Fruit fly (Drosophila melanogaster) whole organism, embryonic: ENCODE results near the gene CG7406.
A peak's percentile ranks its signal among the peaks of the same experiment; 100 is the strongest.

Experiments used
- B-H1 ChIP-seq: fragments of 200-800 bp; sonication (Bioruptor generic); IDR thresholded peaks from 3 replicates; pipeline ENCODE4 v1.3.6; 2022; ENCODE audit warnings: missing biosample characterization, missing genetic modification characterization
- CG10462 ChIP-seq: fragments of 200-800 bp; sonication (Bioruptor generic); optimal IDR thresholded peaks from 2 replicates; lab custom pipeline; 2016; ENCODE audit warnings: missing biosample characterization, missing genetic modification characterization
- CG11695 ChIP-seq: fragments of 200-800 bp; sonication (Bioruptor generic); IDR thresholded peaks from 3 replicates; pipeline ENCODE4 v1.3.6; 2022; ENCODE audit warnings: missing biosample characterization, missing genetic modification characterization
- CG12236 ChIP-seq: fragments of 200-800 bp; sonication (Bioruptor generic); optimal IDR thresholded peaks from 2 replicates; lab custom pipeline; 2016; ENCODE audit warnings: missing biosample characterization, missing genetic modification characterization
- CG13296 ChIP-seq: fragments of 200-800 bp; sonication (Bioruptor generic); optimal IDR thresholded peaks from 3 replicates; lab custom pipeline; 2018; ENCODE audit warnings: missing biosample characterization, mild to moderate bottlenecking, missing genetic modification characterization
- CG14014 ChIP-seq: fragments of 200-800 bp; sonication (Bioruptor generic); IDR thresholded peaks from 2 replicates; pipeline ENCODE4 v1.3.6; 2022; ENCODE audit warnings: missing biosample characterization, missing genetic modification characterization
- CG16779 ChIP-seq: fragments of 200-800 bp; sonication (Bioruptor generic); IDR thresholded peaks from 2 replicates; pipeline ENCODE4 v1.3.6; 2022; ENCODE audit warnings: missing biosample characterization, missing genetic modification characterization
- CG16813 ChIP-seq: fragments of 200-800 bp; sonication (Bioruptor generic); IDR thresholded peaks from 3 replicates; pipeline ENCODE4 v1.3.6; 2022; ENCODE audit warnings: missing biosample characterization, missing genetic modification characterization; ENCODE audit not compliant: partially characterized antibody
- CG17385 ChIP-seq: fragments of 200-800 bp; sonication (Bioruptor generic); optimal IDR thresholded peaks from 3 replicates; lab custom pipeline; 2018; ENCODE audit warnings: missing biosample characterization, mild to moderate bottlenecking, missing genetic modification characterization
- CG18476 ChIP-seq: fragments of 200-800 bp; sonication (Bioruptor generic); optimal IDR thresholded peaks from 2 replicates; lab custom pipeline; 2016; ENCODE audit warnings: missing biosample characterization, mild to moderate bottlenecking, missing genetic modification characterization
- CG2202 ChIP-seq: fragments of 200-800 bp; sonication (Bioruptor generic); optimal IDR thresholded peaks from 2 replicates; lab custom pipeline; 2018; ENCODE audit warnings: missing biosample characterization, mild to moderate bottlenecking, missing genetic modification characterization
- CG30020 ChIP-seq: fragments of 200-800 bp; optimal IDR thresholded peaks from 2 replicates; lab custom pipeline; 2019; ENCODE audit warnings: missing biosample characterization, mild to moderate bottlenecking, missing genetic modification characterization, moderate library complexity
- CG30403 ChIP-seq: fragments of 200-800 bp; sonication (Bioruptor generic); optimal IDR thresholded peaks from 3 replicates; lab custom pipeline; 2016; ENCODE audit warnings: missing biosample characterization, missing genetic modification characterization
- CG30431 ChIP-seq: fragments of 200-800 bp; sonication (Bioruptor generic); optimal IDR thresholded peaks from 2 replicates; lab custom pipeline; 2017; ENCODE audit warnings: missing biosample characterization, missing genetic modification characterization
- CG31365 ChIP-seq: fragments of 200-800 bp; sonication (Bioruptor generic); optimal IDR thresholded peaks from 2 replicates; lab custom pipeline; 2018; ENCODE audit warnings: missing biosample characterization, mild to moderate bottlenecking, missing genetic modification characterization
- CG31441 ChIP-seq: fragments of 200-800 bp; sonication (Bioruptor generic); IDR thresholded peaks from 2 replicates; pipeline ENCODE4 v1.3.6; 2022; ENCODE audit warnings: missing biosample characterization, missing genetic modification characterization
- CG33557 ChIP-seq: fragments of 200-800 bp; sonication (Bioruptor generic); optimal IDR thresholded peaks from 2 replicates; lab custom pipeline; 2019; ENCODE audit warnings: missing biosample characterization, mild to moderate bottlenecking, missing genetic modification characterization, moderate library complexity
- CG34376 ChIP-seq: fragments of 200-800 bp; sonication (Bioruptor generic); optimal IDR thresholded peaks from 2 replicates; lab custom pipeline; 2018; ENCODE audit warnings: missing biosample characterization, mild to moderate bottlenecking, missing genetic modification characterization
- CG4360 ChIP-seq: fragments of 200-800 bp; sonication (Bioruptor generic); IDR thresholded peaks from 2 replicates; pipeline ENCODE4 v1.3.6; 2022; ENCODE audit warnings: missing biosample characterization, missing genetic modification characterization
- CG4854 ChIP-seq: fragments of 200-800 bp; sonication (Bioruptor generic); optimal IDR thresholded peaks from 2 replicates; lab custom pipeline; 2016; ENCODE audit warnings: missing biosample characterization, missing genetic modification characterization, inconsistent platforms
- CG7963 ChIP-seq: fragments of 200-800 bp; sonication (Bioruptor generic); IDR thresholded peaks from 3 replicates; pipeline ENCODE4 v1.3.6; 2022; ENCODE audit warnings: missing biosample characterization, missing genetic modification characterization; ENCODE audit not compliant: partially characterized antibody
- CG8478 ChIP-seq: fragments of >200 bp; optimal IDR thresholded peaks from 2 replicates; lab custom pipeline; 2018
- CG9437 ChIP-seq: fragments of 200-800 bp; sonication (Bioruptor generic); optimal IDR thresholded peaks from 2 replicates; lab custom pipeline; 2018; ENCODE audit warnings: missing biosample characterization, mild to moderate bottlenecking, missing genetic modification characterization
- Dip2 ChIP-seq: fragments of 200-800 bp; sonication (Bioruptor generic); IDR thresholded peaks from 2 replicates; pipeline ENCODE4 v1.3.6; 2022; ENCODE audit warnings: missing biosample characterization, missing genetic modification characterization
- Hand ChIP-seq: fragments of 200-800 bp; sonication (Bioruptor generic); optimal IDR thresholded peaks from 2 replicates; lab custom pipeline; 2017; ENCODE audit warnings: mild to moderate bottlenecking, missing biosample characterization, missing genetic modification reagents, missing genetic modification characterization
- Hr3 ChIP-seq: fragments of 200-800 bp; sonication (Bioruptor generic); optimal IDR thresholded peaks from 3 replicates; lab custom pipeline; 2016; ENCODE audit warnings: missing biosample characterization, missing genetic modification characterization
- MTF-1 ChIP-seq: fragments of 200-800 bp; sonication (Bioruptor generic); optimal IDR thresholded peaks from 2 replicates; lab custom pipeline; 2018; ENCODE audit warnings: missing biosample characterization, mild to moderate bottlenecking, missing genetic modification characterization, borderline replicate concordance
- Max ChIP-seq: fragments of 200-800 bp; sonication (Bioruptor generic); optimal IDR thresholded peaks from 2 replicates; lab custom pipeline; 2016; ENCODE audit warnings: missing biosample characterization, mild to moderate bottlenecking, missing genetic modification characterization
- Oli ChIP-seq: fragments of 200-800 bp; sonication (Bioruptor generic); optimal IDR thresholded peaks from 2 replicates; lab custom pipeline; 2018; ENCODE audit warnings: missing biosample characterization, mild to moderate bottlenecking, missing genetic modification characterization, moderate library complexity
- Ptx1 ChIP-seq: fragments of 200-800 bp; sonication (Bioruptor generic); IDR thresholded peaks from 2 replicates; pipeline ENCODE4 v1.3.6; 2022; ENCODE audit warnings: missing biosample characterization, missing genetic modification characterization
- Rfx ChIP-seq: fragments of 200-800 bp; sonication (Bioruptor generic); IDR thresholded peaks from 2 replicates; pipeline ENCODE4 v1.3.6; 2022; ENCODE audit warnings: missing biosample characterization, missing genetic modification characterization
- Scr ChIP-seq: fragments of 200-800 bp; sonication (Bioruptor generic); IDR thresholded peaks from 2 replicates; pipeline ENCODE4 v1.3.6; 2022; ENCODE audit warnings: missing biosample characterization, missing genetic modification characterization; ENCODE audit not compliant: partially characterized antibody
- ara ChIP-seq: fragments of 200-800 bp; sonication (Bioruptor generic); IDR thresholded peaks from 2 replicates; pipeline ENCODE4 v1.3.6; 2022; ENCODE audit warnings: missing biosample characterization, missing genetic modification characterization
- ems ChIP-seq: fragments of 200-800 bp; sonication (Bioruptor generic); optimal IDR thresholded peaks from 3 replicates; lab custom pipeline; 2016; ENCODE audit warnings: missing biosample characterization, missing genetic modification characterization
- eve ChIP-seq, 2 experiments: fragments of >200 bp; optimal IDR thresholded peaks; 2 replicates each; lab custom pipeline; 2017; ENCODE audit warnings: missing biosample characterization in 2 of 2, missing genetic modification characterization in 2 of 2
- fru ChIP-seq: fragments of >200 bp; optimal IDR thresholded peaks from 2 replicates; lab custom pipeline; 2017
- ftz-f1 ChIP-seq: fragments of 200-800 bp; sonication (Bioruptor generic); optimal IDR thresholded peaks from 2 replicates; lab custom pipeline; 2016; ENCODE audit warnings: missing biosample characterization, missing genetic modification characterization
- gce ChIP-seq: fragments of 200-800 bp; sonication (Bioruptor generic); IDR thresholded peaks from 3 replicates; pipeline ENCODE4 v1.3.6; 2022; ENCODE audit warnings: missing biosample characterization, missing genetic modification characterization
- hbn ChIP-seq: fragments of 200-800 bp; sonication (Bioruptor generic); IDR thresholded peaks from 2 replicates; pipeline ENCODE4 v1.3.6; 2022; ENCODE audit warnings: missing biosample characterization, missing genetic modification characterization; ENCODE audit not compliant: partially characterized antibody
- jigr1 ChIP-seq: fragments of 200-800 bp; sonication (Bioruptor generic); IDR thresholded peaks from 3 replicates; pipeline ENCODE4 v1.3.6; 2022; ENCODE audit warnings: missing biosample characterization, missing genetic modification characterization
- p53 ChIP-seq: fragments of 200-800 bp; sonication (Bioruptor generic); optimal IDR thresholded peaks from 2 replicates; lab custom pipeline; 2016; ENCODE audit warnings: missing biosample characterization, missing genetic modification characterization
- pb ChIP-seq: fragments of 200-800 bp; sonication (Bioruptor generic); optimal IDR thresholded peaks from 3 replicates; lab custom pipeline; 2016; ENCODE audit warnings: missing biosample characterization, missing genetic modification characterization
- pum ChIP-seq: fragments of 200-800 bp; sonication (Bioruptor generic); optimal IDR thresholded peaks from 2 replicates; lab custom pipeline; 2016; ENCODE audit warnings: missing biosample characterization, missing genetic modification characterization
- ranshi ChIP-seq: fragments of 200-800 bp; sonication (Bioruptor generic); IDR thresholded peaks from 2 replicates; pipeline ENCODE4 v1.3.6; 2022; ENCODE audit warnings: missing biosample characterization, missing genetic modification characterization
- repo ChIP-seq: fragments of 200-800 bp; sonication (Bioruptor generic); optimal IDR thresholded peaks from 2 replicates; lab custom pipeline; 2016; ENCODE audit warnings: missing biosample characterization, missing genetic modification characterization
- sim ChIP-seq: fragments of 200-800 bp; sonication (Bioruptor generic); IDR thresholded peaks from 2 replicates; pipeline ENCODE4 v1.3.6; 2022; ENCODE audit warnings: missing biosample characterization, missing genetic modification characterization
- slp2 ChIP-seq: fragments of 200-800 bp; sonication (Bioruptor generic); optimal IDR thresholded peaks from 2 replicates; lab custom pipeline; 2016; ENCODE audit warnings: missing biosample characterization, missing genetic modification characterization
- sob ChIP-seq: fragments of 200-800 bp; sonication (Bioruptor generic); IDR thresholded peaks from 2 replicates; pipeline ENCODE4 v1.3.6; 2022; ENCODE audit warnings: missing biosample characterization, missing genetic modification characterization
- ttk ChIP-seq: fragments of 200-800 bp; sonication (Bioruptor generic); IDR thresholded peaks from 2 replicates; pipeline ENCODE4 v2.1.2; 2022; ENCODE audit warnings: missing biosample characterization, missing genetic modification characterization
- unpg ChIP-seq: fragments of 200-800 bp; sonication (Bioruptor generic); optimal IDR thresholded peaks from 3 replicates; lab custom pipeline; 2018; ENCODE audit warnings: missing biosample characterization, mild to moderate bottlenecking, missing genetic modification characterization, moderate library complexity
- wor ChIP-seq: fragments of 200-800 bp; sonication (Bioruptor generic); IDR thresholded peaks from 2 replicates; pipeline ENCODE4 v1.3.6; 2022; ENCODE audit warnings: missing biosample characterization, missing genetic modification characterization
- zfh2 ChIP-seq: fragments of 200-800 bp; sonication (Bioruptor generic); optimal IDR thresholded peaks from 2 replicates; lab custom pipeline; 2016; ENCODE audit warnings: missing biosample characterization, missing genetic modification characterization

Gene CG7406

dm6 chrX:19106842-19107557 is 29.5 kb downstream of the CG7406 start (continued):
- TF ChIP-seq gce (GFP tag; lab: Robert Waterston, UW) (no peak), CG11695 (no peak), CG31365 (no peak), CG10462 (GFP tag; lab: Kevin White, UChicago) (no peak), CG30431 (no peak), ttk (GFP tag; lab: Robert Waterston, UW) (no peak), CG12236 (GFP tag; lab: Kevin White, UChicago) (no peak), ara (GFP tag; lab: Robert Waterston, UW) (no peak), CG9437 (GFP tag; lab: Kevin White, UChicago) (peak; percentile 38), unpg (GFP tag; lab: Kevin White, UChicago) (peak; percentile 38), MTF-1 (no peak), slp2 (GFP tag; lab: Kevin White, UChicago) (no peak), ftz-f1 (GFP tag; lab: Kevin White, UChicago) (no peak), repo (GFP tag; lab: Kevin White, UChicago) (no peak), Hr3 (GFP tag; lab: Kevin White, UChicago) (peak; percentile 31), zfh2 (GFP tag; lab: Kevin White, UChicago) (no peak), Dip2 (GFP tag; lab: Robert Waterston, UW) (no peak), hbn (GFP tag; lab: Robert Waterston, UW) (no peak), CG31441 (GFP tag; lab: Robert Waterston, UW) (peak; percentile 39; the same call in 1 of the 2 replicates), CG16813 (GFP tag; lab: Robert Waterston, UW) (no peak), Oli (tag; lab: Kevin White, UChicago) (peak; percentile 59), eve (GFP tag; optimal IDR thresholded peaks at IDR 0.05; lab: Kevin White, UChicago) (peak in 1 of 2 experiments; percentile 78), B-H1 (GFP tag; lab: Robert Waterston, UW) (no peak), CG33557 (GFP tag; lab: Kevin White, UChicago) (no peak), CG16779 (GFP tag; lab: Robert Waterston, UW) (no peak), CG4854 (GFP tag; lab: Kevin White, UChicago) (no peak), ranshi (GFP tag; lab: Robert Waterston, UW) (no peak), Scr (no peak), CG30403 (peak; percentile 52), sob (GFP tag; lab: Robert Waterston, UW) (peak; percentile 11; the same call in 1 of the 2 replicates), Hand (GFP tag; lab: Kevin White, UChicago) (peak; percentile 5), fru (lab: Kevin White, UChicago) (no peak), CG34376 (no peak), pb (GFP tag; lab: Kevin White, UChicago) (no peak), CG13296 (GFP tag; lab: Kevin White, UChicago) (peak; percentile 7), CG14014 (no peak), wor (GFP tag; lab: Robert Waterston, UW) (no peak), p53 (GFP tag; lab: Kevin White, UChicago) (no peak), Rfx (peak; percentile 37), Ptx1 (GFP tag; lab: Robert Waterston, UW) (peak; percentile 48), CG2202 (no peak), CG7963 (no peak), Max (GFP tag; lab: Kevin White, UChicago) (no peak), pum (GFP tag; lab: Kevin White, UChicago) (peak; percentile 15), jigr1 (GFP tag; lab: Robert Waterston, UW) (no peak), sim (GFP tag; lab: Robert Waterston, UW) (no peak), CG8478 (lab: Kevin White, UChicago) (no peak), CG30020 (no peak), CG17385 (peak; percentile 39), CG18476 (peak; percentile 15), CG4360 (GFP tag; lab: Robert Waterston, UW) (no peak), ems (GFP tag; lab: Kevin White, UChicago) (no peak)
